Worm (Caenorhabditis elegans): ENCODE results near the gene T21D12.12.

Gene T21D12.12

DNA sequence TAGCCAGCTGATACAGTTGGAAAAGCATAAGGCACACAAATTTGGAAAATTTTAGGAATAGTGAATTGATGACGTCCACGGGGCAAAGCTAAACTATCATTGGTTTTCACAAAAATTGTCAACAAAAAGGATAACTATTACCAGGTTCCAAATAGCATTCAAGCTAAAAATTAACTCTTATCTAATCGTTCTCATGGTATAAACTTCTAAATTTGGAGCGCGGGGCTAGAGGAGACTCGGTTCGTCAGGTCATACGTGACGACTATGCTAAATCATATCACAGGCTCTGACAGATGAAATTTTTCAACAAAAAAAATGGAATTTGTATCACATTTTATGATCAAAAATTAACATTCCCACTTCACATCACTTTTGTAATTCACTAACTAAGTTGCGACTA, 32.9 kb downstream of the T21D12.12 start:
- TF ChIP-seq unc-62 (GFP tag; optimal IDR thresholded peaks at IDR 0.05), result no peak

- TF ChIP-seq unc-62 (GFP tag; optimal IDR thresholded peaks at IDR 0.05), result no peak
Measured at ce11 chrIV:300307-300706, 34.1 kb downstream of the T21D12.12 start.

DNA sequence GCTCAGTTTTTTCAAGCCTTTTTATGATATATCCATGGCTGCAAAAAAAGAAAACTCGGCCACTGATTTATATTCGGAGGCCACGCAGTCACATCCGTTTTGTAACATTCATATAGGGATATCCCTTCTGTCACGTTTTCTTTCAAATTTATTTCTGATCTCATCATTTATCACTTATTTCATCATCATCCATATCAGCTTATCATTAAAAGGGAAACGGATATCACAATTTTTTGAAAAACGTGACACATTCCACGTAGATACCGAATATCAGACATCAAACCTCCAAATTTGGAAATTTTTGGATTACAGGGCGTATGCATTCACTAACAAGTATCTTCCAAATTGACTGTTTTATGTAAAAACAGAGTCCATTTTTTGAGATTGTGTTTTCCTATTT, 36.5 kb downstream of the T21D12.12 start:
- no peak for TF ChIP-seq unc-62 (GFP tag; optimal IDR thresholded peaks at IDR 0.05)

DNA sequence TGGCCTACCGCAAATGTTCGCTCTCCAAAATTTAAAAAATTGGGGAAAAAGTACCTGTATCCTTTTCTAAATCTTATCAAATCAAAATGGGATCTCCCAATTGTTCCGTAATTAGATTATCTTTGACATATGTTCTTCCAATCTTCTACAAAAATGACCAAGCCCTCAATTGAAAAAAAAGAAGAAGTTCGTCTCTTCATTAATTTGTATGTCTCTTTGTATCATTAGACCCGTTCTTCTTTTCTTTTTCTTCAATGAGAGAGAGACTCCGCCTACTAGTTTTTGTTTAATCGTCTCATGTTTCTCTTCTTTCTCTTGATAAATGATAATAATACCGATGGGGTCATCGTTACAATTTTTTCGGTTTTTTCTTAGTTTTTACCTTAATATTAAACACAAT, 37.0 kb downstream of the T21D12.12 start:
- no peak for TF ChIP-seq unc-62 (GFP tag; optimal IDR thresholded peaks at IDR 0.05)

DNA sequence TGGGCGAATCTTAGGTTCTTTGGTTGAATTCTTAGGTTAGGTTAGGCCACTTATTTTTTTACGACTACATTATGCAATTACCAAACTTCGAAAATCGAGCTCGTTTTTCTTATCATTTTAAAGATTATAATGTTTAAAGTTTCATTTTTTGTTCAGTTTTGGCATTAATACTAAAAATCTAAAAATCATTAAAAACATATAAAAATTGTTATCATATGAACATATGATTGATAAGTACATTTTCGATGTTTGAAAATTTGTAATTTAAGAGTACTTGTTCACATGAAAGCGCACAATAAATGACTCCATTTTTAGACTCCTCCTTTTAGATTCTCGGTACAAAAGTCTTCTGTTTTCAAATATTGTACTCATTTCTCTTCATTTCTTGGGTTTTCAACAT, 38.9 kb downstream of the T21D12.12 start:
- TF ChIP-seq unc-62 (GFP tag; optimal IDR thresholded peaks at IDR 0.05), result no peak

ce11 chrIV:306572-306971, 40.3 kb downstream of the T21D12.12 start:
- TF ChIP-seq unc-62 (GFP tag; optimal IDR thresholded peaks at IDR 0.05), result no peak

DNA sequence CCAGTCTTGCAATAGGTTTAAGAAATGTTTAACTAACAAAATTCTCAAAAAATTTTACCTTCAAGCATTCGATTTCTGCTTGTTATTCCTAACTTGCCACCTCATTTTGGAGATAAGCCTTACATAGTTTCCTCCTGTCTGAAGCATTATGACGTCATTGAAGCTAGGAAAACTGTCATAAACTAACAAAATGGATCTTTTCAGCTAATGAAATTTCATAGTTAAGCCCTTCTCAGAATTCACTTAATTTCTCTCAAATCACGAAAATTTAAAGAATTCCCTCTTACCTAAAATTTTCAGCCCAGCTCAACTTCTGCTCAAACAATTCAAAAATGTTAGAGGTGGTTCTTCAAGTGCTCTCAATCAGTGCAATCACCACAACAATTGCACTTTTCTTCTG, 41.0 kb downstream of the T21D12.12 start, which contains the start of gene swt-1:
Gene swt-1 (plus strand): TSS at position 301 of the 400 bp plus-strand sequence.
- no peak for TF ChIP-seq unc-62 (GFP tag; optimal IDR thresholded peaks at IDR 0.05)

DNA sequence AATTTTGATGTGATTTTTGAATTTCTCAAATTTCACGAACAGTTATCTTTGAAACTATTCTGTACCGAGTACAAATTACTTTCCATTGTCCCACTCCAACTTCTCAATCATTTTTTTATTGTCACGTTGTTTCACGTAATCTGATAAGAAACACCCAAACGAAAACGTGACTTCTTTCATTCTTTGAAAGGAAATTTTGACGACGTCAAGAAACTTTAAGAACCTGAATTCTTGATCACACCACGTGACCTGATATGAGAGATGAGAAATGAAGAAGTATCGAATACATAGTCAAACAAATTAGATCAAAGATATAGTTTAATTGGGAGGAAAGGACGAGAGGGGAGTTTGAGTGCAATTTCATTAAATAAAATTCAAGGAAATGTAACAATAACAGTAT, 43.3 kb downstream of the T21D12.12 start:
- TF ChIP-seq unc-62 (GFP tag; optimal IDR thresholded peaks at IDR 0.05), result no peak

DNA sequence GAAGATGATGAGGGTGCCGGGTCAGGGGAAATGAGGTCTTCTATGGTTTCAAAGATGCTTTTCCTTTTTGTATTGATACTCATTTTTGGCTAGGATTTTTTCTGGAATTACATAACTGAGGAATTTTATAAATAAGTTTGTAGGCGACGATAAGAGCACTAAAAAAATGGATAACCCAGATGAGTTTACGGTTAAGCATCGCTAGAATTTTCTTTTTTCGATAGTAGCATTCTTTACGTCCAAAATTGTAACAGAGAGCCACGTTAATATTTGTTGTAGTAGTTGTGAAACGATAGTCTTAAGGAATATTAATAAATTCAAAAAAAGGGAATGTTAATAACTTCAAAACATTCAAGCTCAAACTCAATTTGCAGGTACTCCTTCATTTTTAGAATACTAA, 47.4 kb downstream of the T21D12.12 start, which contains the start of gene snai-1:
Gene snai-1 (minus strand): TSS at position 101 of the 400 bp plus-strand sequence.
- no peak for TF ChIP-seq unc-62 (GFP tag; optimal IDR thresholded peaks at IDR 0.05)

- no peak for TF ChIP-seq unc-62 (GFP tag; optimal IDR thresholded peaks at IDR 0.05)
Measured at ce11 chrIV:314475-314874, 48.2 kb downstream of the T21D12.12 start.
